Worm (Caenorhabditis elegans): ENCODE measurements around the gene C25F6.6.

C25F6.6 gene

DNA sequence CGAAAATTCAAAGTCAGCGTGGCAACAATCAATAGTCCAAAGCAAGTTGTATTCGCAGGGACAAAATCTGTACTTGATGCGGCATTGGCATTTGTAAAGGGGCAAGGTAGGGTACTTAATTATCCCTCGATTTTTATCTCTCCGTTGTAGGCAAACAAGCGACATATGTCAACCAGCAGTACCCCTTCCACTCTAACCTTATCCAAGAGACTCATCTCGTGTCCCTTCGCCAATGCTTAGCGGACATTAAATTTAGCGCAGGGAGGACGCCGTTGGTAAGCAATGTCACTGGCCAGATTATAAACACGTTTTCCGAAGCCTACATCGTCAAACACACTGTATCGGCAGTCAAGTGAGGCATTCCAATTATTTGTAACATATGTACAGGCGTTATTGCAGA, 21.3 kb downstream of the C25F6.6 start (continued):
- TF ChIP-seq C34F6.9 (tag; optimal IDR thresholded peaks at IDR 0.05) (peak; percentile 96), snpc-4 (tag; optimal IDR thresholded peaks at IDR 0.05) (no peak), ama-1 (optimal IDR thresholded peaks at IDR 0.05) (no peak), peb-1 (tag; optimal IDR thresholded peaks at IDR 0.05) (peak; percentile 82), alr-1 (tag; optimal IDR thresholded peaks at IDR 0.05) (peak; percentile 83), gmeb-1 (tag; optimal IDR thresholded peaks at IDR 0.05) (peak; percentile 93)

DNA sequence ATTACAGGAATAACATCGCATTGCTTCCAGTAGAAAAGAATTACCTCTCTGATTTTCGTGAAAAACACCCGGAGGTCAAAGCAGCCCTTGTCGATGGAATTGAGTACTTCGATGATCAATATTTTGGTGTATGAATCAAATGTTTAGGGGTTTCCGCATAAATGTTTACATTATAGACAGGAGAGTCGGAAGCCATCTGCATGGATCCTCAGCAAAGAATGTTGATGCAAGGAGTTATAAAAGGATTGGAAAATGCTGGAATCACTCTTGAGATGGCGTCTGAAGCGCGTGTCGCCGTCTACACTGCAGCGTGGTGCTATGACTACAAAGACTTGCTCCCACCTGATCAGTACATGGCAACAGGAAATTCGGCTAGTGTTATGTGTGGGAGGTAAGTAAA, 36.4 kb downstream of the C25F6.6 start, which contains the start of gene C41A3.2:
TSS of gene C41A3.2 (minus strand) at position 101 of the 400 bp plus-strand sequence.
- no peak for TF ChIP-seq elt-1 (tag; optimal IDR thresholded peaks at IDR 0.05)
- no peak for TF ChIP-seq unc-39 (tag; optimal IDR thresholded peaks at IDR 0.05)
- TF ChIP-seq ZK546.5 (tag; optimal IDR thresholded peaks at IDR 0.05), result no peak
- TF ChIP-seq C34F6.9 (tag; optimal IDR thresholded peaks at IDR 0.05), result no peak
- TF ChIP-seq lin-11 (tag; optimal IDR thresholded peaks at IDR 0.05), result no peak

ce11 chrX:5413510-5413909, 37.1 kb downstream of the C25F6.6 start, which contains the start of gene pks-1:
TSS of gene pks-1 (plus strand) at chrX:5413810.
- TF ChIP-seq zag-1 (tag; optimal IDR thresholded peaks at IDR 0.05) (no peak), ceh-16 (tag; optimal IDR thresholded peaks at IDR 0.05) (no peak), mbf-1 (tag; optimal IDR thresholded peaks at IDR 0.05) (no peak), elt-1 (tag; optimal IDR thresholded peaks at IDR 0.05) (no peak), F13H6.1 (tag; optimal IDR thresholded peaks at IDR 0.05) (no peak), elt-3 (tag; optimal IDR thresholded peaks at IDR 0.05) (no peak)

DNA sequence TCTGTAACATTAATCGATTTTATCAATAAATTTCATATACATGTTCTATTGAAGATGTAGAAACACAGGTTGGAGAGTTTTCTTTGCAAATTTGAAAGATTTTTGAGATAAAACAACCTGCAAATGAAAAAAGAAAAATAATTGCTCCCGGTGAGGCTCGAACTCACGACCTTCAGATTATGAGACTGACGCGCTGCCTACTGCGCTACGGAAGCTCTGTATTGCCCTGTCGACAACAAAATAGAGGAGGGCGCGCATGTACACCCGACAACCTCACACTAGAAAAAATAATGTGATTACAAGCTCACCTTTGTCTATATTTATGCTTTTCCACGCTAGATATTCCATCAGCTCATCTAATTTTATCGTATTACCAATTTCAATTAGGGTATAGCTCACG, 43.4 kb downstream of the C25F6.6 start:
- TF ChIP-seq nhr-129 (tag; optimal IDR thresholded peaks at IDR 0.05), result peak; percentile 42
- no peak for TF ChIP-seq R02D3.7 (tag; optimal IDR thresholded peaks at IDR 0.05)
- no peak for TF ChIP-seq lin-13 (GFP tag; optimal IDR thresholded peaks at IDR 0.05)
- no peak for TF ChIP-seq nhr-11 (tag; optimal IDR thresholded peaks at IDR 0.05)
- TF ChIP-seq ztf-1 (GFP tag; conservative IDR thresholded peaks at IDR 0.05), result no peak
- TF ChIP-seq peb-1 (tag; optimal IDR thresholded peaks at IDR 0.05), result no peak
- no peak for TF ChIP-seq nhr-237 (tag; optimal IDR thresholded peaks at IDR 0.05)
- TF ChIP-seq elt-1 (tag; optimal IDR thresholded peaks at IDR 0.05), result no peak
- TF ChIP-seq unc-62 (GFP tag; optimal IDR thresholded peaks at IDR 0.05), result no peak
- TF ChIP-seq elt-3 (tag; optimal IDR thresholded peaks at IDR 0.05), result no peak
- no peak for TF ChIP-seq aly-2 (tag; optimal IDR thresholded peaks at IDR 0.05)
- TF ChIP-seq fos-1 (tag; optimal IDR thresholded peaks at IDR 0.05), result peak; percentile 8
- TF ChIP-seq zag-1 (tag; optimal IDR thresholded peaks at IDR 0.05), result no peak

DNA sequence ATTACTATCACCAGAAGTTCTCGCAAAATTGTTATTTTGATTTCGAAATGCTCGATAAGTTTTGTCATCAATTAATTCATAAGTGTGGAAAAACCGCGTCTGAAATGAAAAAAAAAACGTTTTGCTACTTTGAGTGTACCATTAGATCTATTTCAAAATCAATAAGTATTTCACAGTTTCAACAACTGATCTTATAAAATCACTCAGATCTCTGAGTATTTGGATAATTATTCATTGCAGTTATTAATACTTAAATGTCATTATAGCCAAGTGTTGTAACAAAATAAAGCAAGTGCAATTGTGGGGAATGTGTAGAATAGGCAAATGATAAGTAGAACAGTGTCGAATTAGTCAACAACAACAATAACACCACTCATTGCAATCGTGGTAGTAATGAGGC, 44.3 kb downstream of the C25F6.6 start, which contains the start of gene C03F11.4:
TSS of gene C03F11.4 (minus strand) at position 101 of the 400 bp plus-strand sequence.
- TF ChIP-seq nhr-11 (tag; optimal IDR thresholded peaks at IDR 0.05), result no peak
- no peak for TF ChIP-seq sma-3 (GFP tag; optimal IDR thresholded peaks at IDR 0.05)
- no peak for TF ChIP-seq nhr-129 (tag; optimal IDR thresholded peaks at IDR 0.05)
- TF ChIP-seq ztf-4 (tag; optimal IDR thresholded peaks at IDR 0.05), result no peak
- no peak for TF ChIP-seq sma-9 (GFP tag; optimal IDR thresholded peaks at IDR 0.05)
- TF ChIP-seq sma-9 (tag; optimal IDR thresholded peaks at IDR 0.05), result no peak
- no peak for TF ChIP-seq elt-1 (tag; optimal IDR thresholded peaks at IDR 0.05)
- TF ChIP-seq mbf-1 (tag; optimal IDR thresholded peaks at IDR 0.05), result no peak
- TF ChIP-seq skn-1 (tag; optimal IDR thresholded peaks at IDR 0.05), result no peak
- TF ChIP-seq lin-13 (GFP tag; optimal IDR thresholded peaks at IDR 0.05), result no peak
- TF ChIP-seq ztf-1 (GFP tag; conservative IDR thresholded peaks at IDR 0.05), result no peak
- no peak for TF ChIP-seq ceh-82 (tag; optimal IDR thresholded peaks at IDR 0.05)
- no peak for TF ChIP-seq nhr-21 (tag; optimal IDR thresholded peaks at IDR 0.05)

DNA sequence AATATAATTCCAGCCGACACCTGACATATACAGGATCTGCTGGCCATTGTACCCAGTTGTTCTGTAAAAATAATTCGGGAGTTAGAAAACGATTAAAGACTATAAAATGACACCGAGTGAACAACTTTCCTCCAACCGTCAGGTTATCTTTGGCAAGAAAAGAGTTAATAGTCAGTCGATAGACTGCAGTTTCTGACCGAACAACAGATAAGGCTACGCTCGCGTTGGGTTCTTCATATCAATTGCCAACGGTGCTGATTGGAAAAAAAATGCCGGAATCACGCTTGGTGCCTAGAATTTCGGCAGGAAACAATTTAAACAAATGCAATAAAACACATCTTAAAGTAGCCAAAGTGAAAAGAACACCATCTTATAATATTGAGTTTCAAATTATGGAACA, 50.1 kb downstream of the C25F6.6 start, which contains the start of gene scav-1:
TSS of gene scav-1 (minus strand) at position 61 of the 400 bp plus-strand sequence.
- peak; percentile 92 for TF ChIP-seq fos-1 (tag; optimal IDR thresholded peaks at IDR 0.05)
- peak; percentile 0 for TF ChIP-seq nhr-129 (tag; optimal IDR thresholded peaks at IDR 0.05)
- peak; percentile 6 for TF ChIP-seq gmeb-1 (tag; optimal IDR thresholded peaks at IDR 0.05)
- TF ChIP-seq crh-2 (tag; optimal IDR thresholded peaks at IDR 0.05), result peak; percentile 41
- TF ChIP-seq zag-1 (tag; optimal IDR thresholded peaks at IDR 0.05), result no peak
- TF ChIP-seq unc-55 (GFP tag; optimal IDR thresholded peaks at IDR 0.05), result no peak
- no peak for TF ChIP-seq elt-3 (tag; optimal IDR thresholded peaks at IDR 0.05)
- no peak for TF ChIP-seq nhr-25 (tag; optimal IDR thresholded peaks at IDR 0.05)

All from whole organism, L2 larva.